Worm (Caenorhabditis elegans) whole organism, L1 larva: ENCODE data around the gene plg-1.

Experiments
- jun-1 ChIP-seq: fragments of 150-350 bp; optimal IDR thresholded peaks from 2 replicates; lab custom pipeline; 2014; ENCODE audit warnings: missing biosample characterization, missing genetic modification reagents, missing genetic modification characterization
- lin-39 ChIP-seq: fragments of 150-350 bp; optimal IDR thresholded peaks from 2 replicates; lab custom pipeline; 2014; ENCODE audit warnings: missing biosample characterization, missing genetic modification reagents, missing genetic modification characterization
- mep-1 ChIP-seq: fragments of 150-350 bp; optimal IDR thresholded peaks from 2 replicates; lab custom pipeline; 2014; ENCODE audit warnings: missing biosample characterization, missing genetic modification characterization
- snu-23 ChIP-seq: sonication (generic microtip); optimal IDR thresholded peaks from 2 replicates; lab custom pipeline; 2016; ENCODE audit warnings: missing genetic modification characterization, missing compliant biosample characterization

DNA sequence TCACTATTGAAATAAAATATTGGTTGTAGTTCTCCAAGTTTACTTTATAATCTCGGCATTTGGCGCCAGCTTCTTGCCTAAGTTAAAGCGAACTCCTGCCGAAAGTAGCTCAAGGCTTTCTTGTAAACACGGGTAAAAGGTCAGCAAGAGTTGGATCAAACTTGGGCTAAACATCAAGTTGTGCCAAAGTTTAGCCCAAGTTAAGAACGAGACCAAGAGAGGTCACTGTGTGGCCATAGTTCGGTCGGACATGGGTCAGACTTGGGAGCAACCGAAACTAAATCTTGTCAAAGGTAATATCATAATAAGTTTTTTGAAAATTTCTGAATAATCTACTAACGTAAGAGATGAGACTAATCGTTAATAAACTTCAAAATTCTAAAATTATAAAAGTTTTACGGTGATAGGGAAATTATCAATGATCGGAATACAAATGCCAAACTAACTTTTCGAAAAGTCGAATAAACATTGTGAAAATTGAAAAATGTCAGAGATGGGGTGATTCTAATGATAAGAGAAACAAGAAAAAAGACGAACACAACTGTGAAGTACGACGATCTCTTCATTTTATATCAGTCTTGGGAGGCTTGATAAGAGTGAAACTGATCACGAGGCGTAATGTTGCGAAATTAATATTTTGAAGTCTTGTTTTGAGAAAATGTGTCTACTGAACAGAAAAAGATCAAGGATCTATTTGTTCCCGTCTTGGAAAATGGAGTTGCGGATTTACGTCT, 16.0 kb downstream of the plg-1 start:
- TF ChIP-seq mep-1 (tag; lab: Kevin White, UChicago), result peak; percentile 6
- peak; percentile 42 for TF ChIP-seq snu-23 (GFP tag; lab: Kevin White, UChicago)
- no peak for TF ChIP-seq lin-39 (tag; lab: Kevin White, UChicago)
- TF ChIP-seq jun-1 (tag; lab: Kevin White, UChicago), result no peak
